Worm (Caenorhabditis elegans) whole organism, L1 larva: ENCODE data around the gene hsp-16.2.
"Not testable (repeated sequence)": the region's sequence is repeated elsewhere in the genome, so short reads cannot be mapped to it uniquely, and the experiment has no call there.

Experiments
- aly-2 ChIP-seq: fragments of 150-350 bp; optimal IDR thresholded peaks from 2 replicates; lab custom pipeline; 2014; ENCODE audit warnings: missing biosample characterization, missing genetic modification characterization
- fkh-8 ChIP-seq: sonication (generic microtip); optimal IDR thresholded peaks from 2 replicates; lab custom pipeline; 2016; ENCODE audit warnings: mild to moderate bottlenecking, missing genetic modification characterization, missing compliant biosample characterization
- grh-1 ChIP-seq: fragments of 200-800 bp; sonication (Bioruptor generic); IDR thresholded peaks from 2 replicates; pipeline ENCODE4 v1.3.6; 2022; ENCODE audit warnings: missing genetic modification reagents, missing genetic modification characterization, missing compliant biosample characterization
- jun-1 ChIP-seq: fragments of 150-350 bp; optimal IDR thresholded peaks from 2 replicates; lab custom pipeline; 2014; ENCODE audit warnings: missing biosample characterization, missing genetic modification reagents, missing genetic modification characterization
- lsy-2 ChIP-seq, 2 experiments: fragments of 150-350 bp; optimal IDR thresholded peaks; 2 replicates each; lab custom pipeline; 2014; ENCODE audit warnings: missing biosample characterization in 2 of 2, missing genetic modification characterization in 2 of 2
- nhr-237 ChIP-seq: fragments of 150-350 bp; optimal IDR thresholded peaks from 2 replicates; lab custom pipeline; 2014; ENCODE audit warnings: missing biosample characterization, missing genetic modification characterization
- unc-130 ChIP-seq: fragments of 150-350 bp; optimal IDR thresholded peaks from 2 replicates; lab custom pipeline; 2017; ENCODE audit warnings: missing biosample characterization, missing genetic modification characterization, inconsistent platforms
- unc-62 ChIP-seq: fragments of 150-350 bp; optimal IDR thresholded peaks from 2 replicates; lab custom pipeline; 2014; ENCODE audit warnings: missing biosample characterization, missing genetic modification reagents, missing genetic modification characterization
- xbp-1 ChIP-seq: sonication (generic microtip); optimal IDR thresholded peaks from 2 replicates; lab custom pipeline; 2016; ENCODE audit warnings: missing genetic modification characterization, missing compliant biosample characterization
- ztf-11 ChIP-seq, 2 experiments: sonication (generic microtip); optimal IDR thresholded peaks; 2 replicates each; lab custom pipeline; 2016 to 2017; ENCODE audit warnings: missing genetic modification characterization in 2 of 2, missing biosample characterization in 1 of 2, missing compliant biosample characterization in 1 of 2

ce11 chrV:1849992-1850391, 45.2 kb upstream of the hsp-16.2 start:
- TF ChIP-seq unc-130 (tag; lab: Kevin White, UChicago); grh-1; aly-2 (tag; lab: Kevin White, UChicago); nhr-237 (tag; lab: Kevin White, UChicago); unc-62 (GFP tag; lab: Kevin White, UChicago); jun-1; xbp-1 (tag; lab: Kevin White, UChicago); lsy-2 (tag; optimal IDR thresholded peaks at IDR 0.05; lab: Kevin White, UChicago); fkh-8; ztf-11 (tag; optimal IDR thresholded peaks at IDR 0.05; lab: Kevin White, UChicago): not testable (repeated sequence)
